ENCODE assay signal across 1 fruit fly cellular context in the genomic region with DNA sequence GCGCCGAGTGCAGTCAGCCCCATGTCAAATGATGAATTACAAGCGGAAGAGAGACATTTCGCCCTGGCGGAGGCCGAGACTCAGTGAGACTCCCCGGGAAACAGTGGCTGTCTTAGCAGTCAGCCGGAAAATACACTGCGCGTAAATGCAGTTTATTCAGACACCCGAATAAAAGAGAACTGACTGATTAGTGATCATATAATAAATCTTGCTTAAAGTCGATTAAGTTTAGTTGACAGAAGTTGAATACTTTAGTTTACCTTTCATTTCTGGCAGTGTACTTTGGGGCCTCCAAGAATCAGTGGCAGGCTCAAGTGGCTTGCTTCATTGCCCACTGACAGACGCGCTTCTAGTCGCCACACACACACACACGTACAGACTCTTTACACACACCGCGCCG.
A peak's percentile ranks its signal among the peaks of the same experiment; 100 is the strongest.
TF ChIP-seq lines count a peak whose summit lies in the region.

No protein-coding gene starts in this region.

TF ChIP-seq in whole organism, embryonic, 481 proteins besides CTCF, POLR2A, EP300 and RAD21 (continued from another document and continues in another):
- TF ChIP-seq CG1792 (GFP tag; optimal IDR thresholded peaks at IDR 0.05; lab: Kevin White, UChicago), result no peak
- no peak for TF ChIP-seq CG2889 (GFP tag; IDR thresholded peaks at IDR 0.05; lab: Robert Waterston, UW)
- TF ChIP-seq lola (GFP tag; optimal IDR thresholded peaks at IDR 0.05; lab: Kevin White, UChicago), result peak in 1 of 3 experiments; percentile 45
- no peak for TF ChIP-seq al (GFP tag; IDR thresholded peaks at IDR 0.05; lab: Robert Waterston, UW)
- TF ChIP-seq CG32767 (GFP tag; IDR thresholded peaks at IDR 0.05; lab: Robert Waterston, UW), result no peak
- TF ChIP-seq CG7556 (GFP tag; optimal IDR thresholded peaks at IDR 0.05; lab: Kevin White, UChicago), result no peak
- no peak for TF ChIP-seq run (tag; optimal IDR thresholded peaks at IDR 0.05; lab: Kevin White, UChicago)
- TF ChIP-seq NfI (GFP tag; optimal IDR thresholded peaks at IDR 0.05; lab: Kevin White, UChicago), result no peak
- no peak for TF ChIP-seq ab (GFP tag; optimal IDR thresholded peaks at IDR 0.05; lab: Kevin White, UChicago)
- TF ChIP-seq bbx (GFP tag; IDR thresholded peaks at IDR 0.05; lab: Robert Waterston, UW; ENCODE audit: partially characterized antibody), result no peak
- no peak for TF ChIP-seq CG17612 (GFP tag; IDR thresholded peaks at IDR 0.05; lab: Robert Waterston, UW)
- TF ChIP-seq dan (GFP tag; IDR thresholded peaks at IDR 0.05; lab: Robert Waterston, UW), result peak; percentile 57; the same call in 1 of the 2 replicates
- no peak for TF ChIP-seq ERR (GFP tag; optimal IDR thresholded peaks at IDR 0.05; lab: Kevin White, UChicago)
- TF ChIP-seq CG2875 (GFP tag; optimal IDR thresholded peaks at IDR 0.05; lab: Kevin White, UChicago), result no peak
- no peak for TF ChIP-seq CG30431 (GFP tag; optimal IDR thresholded peaks at IDR 0.05; lab: Kevin White, UChicago)
- no peak for TF ChIP-seq CG7987 (GFP tag; optimal IDR thresholded peaks at IDR 0.05; lab: Kevin White, UChicago)
- TF ChIP-seq vvl (GFP tag; IDR thresholded peaks at IDR 0.05; lab: Robert Waterston, UW), result no peak
- no peak for TF ChIP-seq CG10147 (GFP tag; optimal IDR thresholded peaks at IDR 0.05; lab: Kevin White, UChicago)
- TF ChIP-seq CG4328 (GFP tag; optimal IDR thresholded peaks at IDR 0.05; lab: Kevin White, UChicago), result no peak
- no peak for TF ChIP-seq Asciz (GFP tag; optimal IDR thresholded peaks at IDR 0.05; lab: Kevin White, UChicago)
- TF ChIP-seq abd-A (tag; optimal IDR thresholded peaks at IDR 0.05; lab: Kevin White, UChicago), result no peak
- peak; percentile 15 for TF ChIP-seq az2 (GFP tag; optimal IDR thresholded peaks at IDR 0.05; lab: Kevin White, UChicago)
- no peak for TF ChIP-seq CG10321 (GFP tag; IDR thresholded peaks at IDR 0.05; lab: Robert Waterston, UW)
- no peak for TF ChIP-seq Vsx1 (GFP tag; optimal IDR thresholded peaks at IDR 0.05; lab: Kevin White, UChicago)
- TF ChIP-seq sqz (GFP tag; optimal IDR thresholded peaks at IDR 0.05; lab: Kevin White, UChicago), result no peak
- no peak for TF ChIP-seq amos (GFP tag; IDR thresholded peaks at IDR 0.05; lab: Robert Waterston, UW; ENCODE audit: partially characterized antibody)
- no peak for TF ChIP-seq B-H2 (GFP tag; optimal IDR thresholded peaks at IDR 0.05; lab: Kevin White, UChicago)
- TF ChIP-seq esg (GFP tag; conservative IDR thresholded peaks at IDR 0.05; lab: Robert Waterston, UW), result peak; percentile 15; the same call in 1 of the 2 replicates
- TF ChIP-seq chif (GFP tag; optimal IDR thresholded peaks at IDR 0.05; lab: Kevin White, UChicago), result peak in 1 of 2 experiments; percentile 47
- TF ChIP-seq CG8290 (GFP tag; optimal IDR thresholded peaks at IDR 0.05; lab: Kevin White, UChicago), result no peak
- TF ChIP-seq CG8290 (tag; optimal IDR thresholded peaks at IDR 0.05; lab: Kevin White, UChicago), result no peak
- no peak for TF ChIP-seq CG34224 (GFP tag; IDR thresholded peaks at IDR 0.05; lab: Robert Waterston, UW; ENCODE audit: partially characterized antibody)
- TF ChIP-seq CG31365 (tag; optimal IDR thresholded peaks at IDR 0.05; lab: Kevin White, UChicago), result no peak
- no peak for TF ChIP-seq fru (optimal IDR thresholded peaks at IDR 0.05; lab: Kevin White, UChicago)
- peak; percentile 74; the same call in 2 of the 3 replicates for TF ChIP-seq zfh1 (GFP tag; IDR thresholded peaks at IDR 0.05; lab: Robert Waterston, UW)
- TF ChIP-seq CG4424 (GFP tag; optimal IDR thresholded peaks at IDR 0.05; lab: Kevin White, UChicago), result peak; percentile 19
- TF ChIP-seq CG4282 (GFP tag; optimal IDR thresholded peaks at IDR 0.05; lab: Kevin White, UChicago), result no peak
- no peak for TF ChIP-seq CG18476 (GFP tag; optimal IDR thresholded peaks at IDR 0.05; lab: Kevin White, UChicago)
- TF ChIP-seq CG18262 (tag; optimal IDR thresholded peaks at IDR 0.05; lab: Kevin White, UChicago), result peak; percentile 30
- no peak for TF ChIP-seq Scr (GFP tag; IDR thresholded peaks at IDR 0.05; lab: Robert Waterston, UW; ENCODE audit: partially characterized antibody)
- no peak for TF ChIP-seq Bdp1 (GFP tag; optimal IDR thresholded peaks at IDR 0.05; lab: Kevin White, UChicago)
- no peak for TF ChIP-seq fd64A (GFP tag; optimal IDR thresholded peaks at IDR 0.05; lab: Kevin White, UChicago)
- TF ChIP-seq CG16815 (GFP tag; optimal IDR thresholded peaks at IDR 0.05; lab: Kevin White, UChicago), result peak; percentile 3
- no peak for TF ChIP-seq HLH54F (GFP tag; optimal IDR thresholded peaks at IDR 0.05; lab: Kevin White, UChicago)
- no peak for TF ChIP-seq salm (tag; optimal IDR thresholded peaks at IDR 0.05; lab: Kevin White, UChicago)
- peak; percentile 31 for TF ChIP-seq Chrac-16 (GFP tag; optimal IDR thresholded peaks at IDR 0.05; lab: Kevin White, UChicago)
- TF ChIP-seq Drgx (GFP tag; IDR thresholded peaks at IDR 0.05; lab: Robert Waterston, UW), result peak; percentile 65
- TF ChIP-seq ranshi (GFP tag; IDR thresholded peaks at IDR 0.05; lab: Robert Waterston, UW), result no peak
- TF ChIP-seq dmrt11E (tag; optimal IDR thresholded peaks at IDR 0.05; lab: Kevin White, UChicago), result peak; percentile 62
- TF ChIP-seq ro (GFP tag; IDR thresholded peaks at IDR 0.05; lab: Robert Waterston, UW), result no peak
- no peak for TF ChIP-seq CG16779 (GFP tag; IDR thresholded peaks at IDR 0.05; lab: Robert Waterston, UW)
- no peak for TF ChIP-seq vnd (GFP tag; IDR thresholded peaks at IDR 0.05; lab: Robert Waterston, UW; ENCODE audit: partially characterized antibody)
- TF ChIP-seq lbe (GFP tag; optimal IDR thresholded peaks at IDR 0.05; lab: Kevin White, UChicago), result no peak
- TF ChIP-seq HLHmδ (GFP tag; optimal IDR thresholded peaks at IDR 0.05; lab: Kevin White, UChicago), result no peak
- no peak for TF ChIP-seq CG5180 (GFP tag; optimal IDR thresholded peaks at IDR 0.05; lab: Kevin White, UChicago)
- no peak for TF ChIP-seq Adf1 (GFP tag; IDR thresholded peaks at IDR 0.05; lab: Robert Waterston, UW)
- no peak for TF ChIP-seq luna (GFP tag; optimal IDR thresholded peaks at IDR 0.05; lab: Kevin White, UChicago)
- no peak for TF ChIP-seq CG18764 (GFP tag; optimal IDR thresholded peaks at IDR 0.05; lab: Kevin White, UChicago)
- TF ChIP-seq cad (GFP tag; optimal IDR thresholded peaks at IDR 0.05; lab: Kevin White, UChicago), result no peak
- TF ChIP-seq trh (GFP tag; optimal IDR thresholded peaks at IDR 0.05; lab: Kevin White, UChicago), result no peak
- 0 out of 2 replicates have a peak, but pooled peaks have one; percentile 27 for TF ChIP-seq CG10959 (GFP tag; IDR thresholded peaks at IDR 0.05; lab: Robert Waterston, UW)
- no peak for TF ChIP-seq pb (GFP tag; optimal IDR thresholded peaks at IDR 0.05; lab: Kevin White, UChicago)
- no peak for TF ChIP-seq Gsc (GFP tag; IDR thresholded peaks at IDR 0.05; lab: Robert Waterston, UW)
- TF ChIP-seq CG4617 (GFP tag; optimal IDR thresholded peaks at IDR 0.05; lab: Kevin White, UChicago; ENCODE audit: borderline replicate concordance), result no peak
- no peak for TF ChIP-seq CG1024 (GFP tag; IDR thresholded peaks at IDR 0.05; lab: Robert Waterston, UW)
- TF ChIP-seq CG11093 (GFP tag; IDR thresholded peaks at IDR 0.05; lab: Robert Waterston, UW), result no peak
- TF ChIP-seq CG4854 (GFP tag; optimal IDR thresholded peaks at IDR 0.05; lab: Kevin White, UChicago), result no peak
- TF ChIP-seq CG9932 (GFP tag; IDR thresholded peaks at IDR 0.05; lab: Robert Waterston, UW), result no peak
- TF ChIP-seq CG7372 (GFP tag; IDR thresholded peaks at IDR 0.05; lab: Robert Waterston, UW), result no peak
- TF ChIP-seq Deaf1 (tag; optimal IDR thresholded peaks at IDR 0.05; lab: Kevin White, UChicago), result no peak
- TF ChIP-seq CG11723 (GFP tag; optimal IDR thresholded peaks at IDR 0.05; lab: Kevin White, UChicago), result no peak
- no peak for TF ChIP-seq Lhr (GFP tag; optimal IDR thresholded peaks at IDR 0.05; lab: Kevin White, UChicago)
- TF ChIP-seq CG2678 (tag; optimal IDR thresholded peaks at IDR 0.05; lab: Kevin White, UChicago), result no peak
- TF ChIP-seq Bteb2 (GFP tag; optimal IDR thresholded peaks at IDR 0.05; lab: Kevin White, UChicago), result no peak
- TF ChIP-seq CG12071 (GFP tag; optimal IDR thresholded peaks at IDR 0.05; lab: Kevin White, UChicago), result no peak
- TF ChIP-seq crol (GFP tag; IDR thresholded peaks at IDR 0.05; lab: Robert Waterston, UW), result no peak
- no peak for TF ChIP-seq CG31224 (GFP tag; IDR thresholded peaks at IDR 0.05; lab: Robert Waterston, UW)
- peak in 1 of 2 experiments; percentile 2 for TF ChIP-seq Hr51 (GFP tag; optimal IDR thresholded peaks at IDR 0.05; lab: Kevin White, UChicago)
- no peak for TF ChIP-seq Kr (GFP tag; optimal IDR thresholded peaks at IDR 0.05; lab: Kevin White, UChicago)
- TF ChIP-seq her (GFP tag; optimal IDR thresholded peaks at IDR 0.05; lab: Kevin White, UChicago), result no peak
- TF ChIP-seq sr (GFP tag; IDR thresholded peaks at IDR 0.05; lab: Robert Waterston, UW), result no peak
- TF ChIP-seq dimm (GFP tag; IDR thresholded peaks at IDR 0.05; lab: Robert Waterston, UW), result no peak
- no peak for TF ChIP-seq Lim3 (GFP tag; IDR thresholded peaks at IDR 0.05; lab: Robert Waterston, UW)
- TF ChIP-seq dpn (GFP tag; optimal IDR thresholded peaks at IDR 0.05; lab: Kevin White, UChicago), result no peak
- TF ChIP-seq CG3847 (GFP tag; IDR thresholded peaks at IDR 0.05; lab: Robert Waterston, UW), result no peak
- TF ChIP-seq emc (GFP tag; optimal IDR thresholded peaks at IDR 0.05; lab: Kevin White, UChicago), result no peak
- TF ChIP-seq CG2712 (tag; optimal IDR thresholded peaks at IDR 0.05; lab: Kevin White, UChicago), result peak; percentile 48
- no peak for TF ChIP-seq CG2129 (GFP tag; IDR thresholded peaks at IDR 0.05; lab: Robert Waterston, UW; ENCODE audit: partially characterized antibody)
- TF ChIP-seq Blimp-1 (GFP tag; optimal IDR thresholded peaks at IDR 0.05; lab: Kevin White, UChicago), result peak; percentile 11
- TF ChIP-seq kah (GFP tag; optimal IDR thresholded peaks at IDR 0.05; lab: Kevin White, UChicago), result no peak
- 0 out of 2 replicates have a peak, but pooled peaks have one; percentile 15 for TF ChIP-seq chm (GFP tag; IDR thresholded peaks at IDR 0.05; lab: Robert Waterston, UW)
- no peak for TF ChIP-seq CG17802 (tag; optimal IDR thresholded peaks at IDR 0.05; lab: Kevin White, UChicago)
- no peak for TF ChIP-seq Eip74EF (GFP tag; optimal IDR thresholded peaks at IDR 0.05; lab: Kevin White, UChicago)
- no peak for TF ChIP-seq eve (GFP tag; optimal IDR thresholded peaks at IDR 0.05; lab: Kevin White, UChicago)
- peak; percentile 23 for TF ChIP-seq nom (GFP tag; optimal IDR thresholded peaks at IDR 0.05; lab: Kevin White, UChicago)
- no peak for TF ChIP-seq vfl (GFP tag; optimal IDR thresholded peaks at IDR 0.05; lab: Kevin White, UChicago)
- no peak for TF ChIP-seq gro (GFP tag; optimal IDR thresholded peaks at IDR 0.05; lab: Kevin White, UChicago)
- no peak for TF ChIP-seq CG7928 (GFP tag; optimal IDR thresholded peaks at IDR 0.05; lab: Kevin White, UChicago)
- TF ChIP-seq Med (GFP tag; lab: Kevin White, UChicago), result peak; percentile 66
- no peak for TF ChIP-seq Max (GFP tag; optimal IDR thresholded peaks at IDR 0.05; lab: Kevin White, UChicago)
- no peak for TF ChIP-seq knrl (GFP tag; IDR thresholded peaks at IDR 0.05; lab: Robert Waterston, UW; ENCODE audit: partially characterized antibody)
- no peak for TF ChIP-seq Six4 (GFP tag; optimal IDR thresholded peaks at IDR 0.05; lab: Kevin White, UChicago)
- no peak for TF ChIP-seq rib (GFP tag; IDR thresholded peaks at IDR 0.05; lab: Robert Waterston, UW)
- no peak for TF ChIP-seq onecut (GFP tag; IDR thresholded peaks at IDR 0.05; lab: Robert Waterston, UW)
- peak; percentile 4 for TF ChIP-seq CG8388 (GFP tag; optimal IDR thresholded peaks at IDR 0.05; lab: Kevin White, UChicago)
- TF ChIP-seq CG3838 (GFP tag; optimal IDR thresholded peaks at IDR 0.05; lab: Kevin White, UChicago), result no peak
- no peak for TF ChIP-seq br (optimal IDR thresholded peaks at IDR 0.05; lab: Kevin White, UChicago)
- TF ChIP-seq Usf (GFP tag; optimal IDR thresholded peaks at IDR 0.05; lab: Kevin White, UChicago), result no peak
- peak; percentile 45; the same call in 1 of the 2 replicates for TF ChIP-seq CG17328 (GFP tag; IDR thresholded peaks at IDR 0.05; lab: Robert Waterston, UW)
- TF ChIP-seq CG17186 (GFP tag; optimal IDR thresholded peaks at IDR 0.05; lab: Kevin White, UChicago), result no peak
- TF ChIP-seq CG10431 (GFP tag; optimal IDR thresholded peaks at IDR 0.05; lab: Kevin White, UChicago), result no peak
- TF ChIP-seq aop (GFP tag; IDR thresholded peaks at IDR 0.05; lab: Robert Waterston, UW), result no peak
- TF ChIP-seq odd (GFP tag; optimal IDR thresholded peaks at IDR 0.05; lab: Kevin White, UChicago), result no peak
- no peak for TF ChIP-seq Elba2 (GFP tag; optimal IDR thresholded peaks at IDR 0.05; lab: Kevin White, UChicago)
- peak; percentile 18 for TF ChIP-seq unpg (GFP tag; optimal IDR thresholded peaks at IDR 0.05; lab: Kevin White, UChicago)
- peak; percentile 41; the same call in 1 of the 2 replicates for TF ChIP-seq ara (GFP tag; IDR thresholded peaks at IDR 0.05; lab: Robert Waterston, UW)
- TF ChIP-seq ftz-f1 (GFP tag; optimal IDR thresholded peaks at IDR 0.05; lab: Kevin White, UChicago), result no peak
- no peak for TF ChIP-seq CG6175 (GFP tag; IDR thresholded peaks at IDR 0.05; lab: Robert Waterston, UW)
- TF ChIP-seq Side (GFP tag; optimal IDR thresholded peaks at IDR 0.05; lab: Kevin White, UChicago), result no peak
- no peak for TF ChIP-seq Hsf (GFP tag; optimal IDR thresholded peaks at IDR 0.05; lab: Kevin White, UChicago)
- TF ChIP-seq scrt (GFP tag; optimal IDR thresholded peaks at IDR 0.05; lab: Kevin White, UChicago), result no peak
- peak; percentile 36; the same call in 1 of the 2 replicates for TF ChIP-seq CG6689 (GFP tag; IDR thresholded peaks at IDR 0.05; lab: Robert Waterston, UW)
- TF ChIP-seq Fer1 (GFP tag; optimal IDR thresholded peaks at IDR 0.05; lab: Kevin White, UChicago), result no peak
- TF ChIP-seq lab (GFP tag; optimal IDR thresholded peaks at IDR 0.05; lab: Kevin White, UChicago), result no peak
- TF ChIP-seq Opbp (GFP tag; IDR thresholded peaks at IDR 0.05; lab: Robert Waterston, UW; ENCODE audit: partially characterized antibody), result no peak
- no peak for TF ChIP-seq CG18599 (GFP tag; optimal IDR thresholded peaks at IDR 0.05; lab: Kevin White, UChicago)
- TF ChIP-seq CG12299 (tag; optimal IDR thresholded peaks at IDR 0.05; lab: Kevin White, UChicago), result no peak
- no peak for TF ChIP-seq Mad (GFP tag; optimal IDR thresholded peaks at IDR 0.05; lab: Kevin White, UChicago)
- TF ChIP-seq GATAe (GFP tag; conservative IDR thresholded peaks at IDR 0.05; lab: Robert Waterston, UW), result no peak
- TF ChIP-seq CG8924 (tag; optimal IDR thresholded peaks at IDR 0.05; lab: Kevin White, UChicago), result no peak
- peak; percentile 0 for TF ChIP-seq CG4820 (GFP tag; optimal IDR thresholded peaks at IDR 0.05; lab: Kevin White, UChicago)
- TF ChIP-seq hb (GFP tag; IDR thresholded peaks at IDR 0.05; lab: Robert Waterston, UW; ENCODE audit: partially characterized antibody), result no peak
